Worm (Caenorhabditis elegans) whole organism, L4 larva: ENCODE results near the gene F17E9.2.
"Not testable (repeated sequence)": the region's sequence is repeated elsewhere in the genome, so short reads cannot be mapped to it uniquely, and the experiment has no call there.

Experiments
- F44E2.7 ChIP-seq: fragments of 200-800 bp; sonication (Bioruptor generic); IDR thresholded peaks from 2 replicates; pipeline ENCODE4 v2.1.2; 2022; ENCODE audit warnings: missing genetic modification characterization, missing compliant biosample characterization
- T20F7.1 ChIP-seq: fragments of 200-800 bp; sonication (Bioruptor generic); optimal IDR thresholded peaks from 2 replicates; lab custom pipeline; 2018; ENCODE audit warnings: mild to moderate bottlenecking, missing genetic modification characterization, missing compliant biosample characterization
- Y75B8A.6 ChIP-seq: fragments of 200-800 bp; sonication (Bioruptor generic); IDR thresholded peaks from 2 replicates; pipeline ENCODE4 v1.3.6; 2022; ENCODE audit warnings: missing genetic modification reagents, missing genetic modification characterization, missing compliant biosample characterization
- ZK337.2 ChIP-seq: fragments of 200-800 bp; sonication (Bioruptor generic); IDR thresholded peaks from 2 replicates; pipeline ENCODE4 v1.3.6; 2022; ENCODE audit warnings: missing genetic modification reagents, missing genetic modification characterization, missing compliant biosample characterization
- aha-1 ChIP-seq: fragments of 150-350 bp; peaks from one replicate; lab custom pipeline; 2014; ENCODE audit warnings: missing biosample characterization, missing genetic modification characterization
- ceh-82 ChIP-seq: sonication (generic microtip); optimal IDR thresholded peaks from 2 replicates; lab custom pipeline; 2017; ENCODE audit warnings: missing biosample characterization, missing genetic modification characterization
- ces-1 ChIP-seq: fragments of 150-350 bp; sonication (generic microtip); optimal IDR thresholded peaks from 4 replicates; lab custom pipeline; 2014; ENCODE audit warnings: missing biosample characterization, missing genetic modification reagents, missing genetic modification characterization
- ctbp-1 ChIP-seq: fragments of 200-800 bp; sonication (Bioruptor generic); IDR thresholded peaks from 2 replicates; pipeline ENCODE4 v1.3.6; 2022; ENCODE audit warnings: missing genetic modification reagents, missing genetic modification characterization, missing compliant biosample characterization
- daf-16 ChIP-seq, 3 experiments: sonication (generic microtip); optimal IDR thresholded peaks; 2 replicates each; lab custom pipeline; 2016 to 2017; ENCODE audit warnings: missing genetic modification characterization in 3 of 3, missing genetic modification reagents in 3 of 3, mild to moderate bottlenecking in 2 of 3, missing compliant biosample characterization in 2 of 3, missing biosample characterization in 1 of 3, moderate library complexity in 1 of 3
- daf-8 ChIP-seq: fragments of 200-800 bp; sonication (Bioruptor generic); IDR thresholded peaks from 2 replicates; pipeline ENCODE4 v1.3.6; 2022; ENCODE audit warnings: missing genetic modification characterization, missing compliant biosample characterization
- dmd-9 ChIP-seq: fragments of 200-800 bp; sonication (Bioruptor generic); IDR thresholded peaks from 2 replicates; pipeline ENCODE4 v1.3.6; 2022; ENCODE audit warnings: missing genetic modification reagents, missing genetic modification characterization, missing compliant biosample characterization
- egl-43 ChIP-seq: fragments of 200-800 bp; sonication (Bioruptor generic); IDR thresholded peaks from 2 replicates; pipeline ENCODE4 v1.3.6; 2022; ENCODE audit warnings: missing genetic modification reagents, missing genetic modification characterization, missing compliant biosample characterization
- fos-1 ChIP-seq: fragments of 150-350 bp; optimal IDR thresholded peaks from 2 replicates; lab custom pipeline; 2014; ENCODE audit warnings: missing biosample characterization, missing genetic modification characterization
- jun-1 ChIP-seq: fragments of 150-350 bp; optimal IDR thresholded peaks from 2 replicates; lab custom pipeline; 2014; ENCODE audit warnings: missing biosample characterization, missing genetic modification reagents, missing genetic modification characterization
- lir-3 ChIP-seq: sonication (generic microtip); optimal IDR thresholded peaks from 2 replicates; lab custom pipeline; 2016; ENCODE audit warnings: mild to moderate bottlenecking, missing genetic modification characterization, missing compliant biosample characterization
- madf-5 ChIP-seq, 2 experiments: fragments of 200-800 bp; sonication (Bioruptor generic); IDR thresholded peaks; 2 replicates each; pipeline ENCODE4 v1.3.6; 2022; ENCODE audit warnings: missing compliant biosample characterization in 2 of 2, missing genetic modification characterization in 2 of 2
- madf-9 ChIP-seq: fragments of 200-800 bp; sonication (Bioruptor generic); conservative IDR thresholded peaks from 2 replicates; pipeline ENCODE4 v1.3.6; 2022; ENCODE audit warnings: missing genetic modification reagents, missing genetic modification characterization, missing compliant biosample characterization
- mdl-1 ChIP-seq, 2 experiments: fragments of 150-350 bp in 1 of 2; sonication (generic microtip) in 1 of 2; optimal IDR thresholded peaks; 2 replicates each; lab custom pipeline; 2014 to 2017; ENCODE audit warnings: missing biosample characterization in 2 of 2, missing genetic modification characterization in 2 of 2
- mdt-29 ChIP-seq: fragments of 200-800 bp; sonication (Bioruptor generic); IDR thresholded peaks from 2 replicates; pipeline ENCODE4 v1.3.6; 2022; ENCODE audit warnings: missing genetic modification reagents, missing genetic modification characterization, missing compliant biosample characterization
- mep-1 ChIP-seq: fragments of 150-350 bp; sonication (generic microtip); optimal IDR thresholded peaks from 3 replicates; lab custom pipeline; 2014; ENCODE audit warnings: missing biosample characterization, missing genetic modification characterization
- mxl-2 ChIP-seq: fragments of 200-800 bp; sonication (Bioruptor generic); conservative IDR thresholded peaks from 2 replicates; pipeline ENCODE4 v1.3.6; 2022; ENCODE audit warnings: missing genetic modification reagents, missing genetic modification characterization, missing compliant biosample characterization
- mxl-3 ChIP-seq: fragments of 200-800 bp; sonication (Bioruptor generic); optimal IDR thresholded peaks from 2 replicates; lab custom pipeline; 2018; ENCODE audit warnings: mild to moderate bottlenecking, missing genetic modification characterization, missing compliant biosample characterization
- nhr-102 ChIP-seq: sonication (generic microtip); optimal IDR thresholded peaks from 2 replicates; lab custom pipeline; 2016; ENCODE audit warnings: mild to moderate bottlenecking, missing genetic modification characterization, moderate library complexity, missing compliant biosample characterization
- nhr-111 ChIP-seq: fragments of 200-800 bp; sonication (Bioruptor generic); optimal IDR thresholded peaks from 2 replicates; lab custom pipeline; 2018; ENCODE audit warnings: mild to moderate bottlenecking, missing genetic modification characterization, missing compliant biosample characterization
- nhr-237 ChIP-seq: sonication (generic microtip); optimal IDR thresholded peaks from 2 replicates; lab custom pipeline; 2017; ENCODE audit warnings: missing biosample characterization, missing genetic modification characterization
- nhr-25 ChIP-seq: sonication (generic microtip); optimal IDR thresholded peaks from 2 replicates; lab custom pipeline; 2017; ENCODE audit warnings: missing genetic modification characterization, mild to moderate bottlenecking, missing compliant biosample characterization, antibody characterized with exemption, moderate library complexity, borderline replicate concordance; ENCODE audit not compliant: insufficient read depth
- nhr-42 ChIP-seq: fragments of 200-800 bp; sonication (Bioruptor generic); IDR thresholded peaks from 2 replicates; pipeline ENCODE4 v1.3.6; 2022; ENCODE audit warnings: missing genetic modification characterization, missing compliant biosample characterization
- nhr-48 ChIP-seq: sonication (generic microtip); optimal IDR thresholded peaks from 2 replicates; lab custom pipeline; 2016; ENCODE audit warnings: mild to moderate bottlenecking, missing genetic modification characterization, missing compliant biosample characterization
- sdz-12 ChIP-seq: fragments of 200-800 bp; sonication (Bioruptor generic); optimal IDR thresholded peaks from 2 replicates; lab custom pipeline; 2018; ENCODE audit warnings: mild to moderate bottlenecking, missing genetic modification characterization, missing compliant biosample characterization
- set-16 ChIP-seq: fragments of 200-800 bp; sonication (Bioruptor generic); IDR thresholded peaks from 2 replicates; pipeline ENCODE4 v1.3.6; 2022; ENCODE audit warnings: missing genetic modification reagents, missing genetic modification characterization, missing compliant biosample characterization
- skn-1 ChIP-seq: fragments of 150-350 bp; optimal IDR thresholded peaks from 2 replicates; lab custom pipeline; 2014; ENCODE audit warnings: missing biosample characterization, missing genetic modification characterization
- snpc-4 ChIP-seq: fragments of 150-350 bp; optimal IDR thresholded peaks from 2 replicates; lab custom pipeline; 2014; ENCODE audit warnings: missing biosample characterization, missing genetic modification characterization
- unc-130 ChIP-seq: sonication (generic microtip); optimal IDR thresholded peaks from 2 replicates; lab custom pipeline; 2016; ENCODE audit warnings: missing genetic modification reagents, missing genetic modification characterization, missing compliant biosample characterization
- unc-62 ChIP-seq, 3 experiments: fragments of 150-350 bp in 1 of 3; sonication (generic microtip); optimal IDR thresholded peaks in 2 of 3; peaks in 1 of 3; 1 replicate in 1 of 3; 2 replicates in 2 of 3; lab custom pipeline; 2014 to 2017; ENCODE audit warnings: missing biosample characterization in 3 of 3, missing genetic modification characterization in 3 of 3, missing genetic modification reagents in 3 of 3, missing genotype in 1 of 3
- vab-7 ChIP-seq: fragments of 200-800 bp; sonication (Bioruptor generic); IDR thresholded peaks from 2 replicates; pipeline ENCODE4 v1.3.6; 2022; ENCODE audit warnings: missing genetic modification reagents, missing genetic modification characterization, missing compliant biosample characterization
- zag-1 ChIP-seq: fragments of 150-350 bp; optimal IDR thresholded peaks from 2 replicates; lab custom pipeline; 2014; ENCODE audit warnings: missing biosample characterization, missing genetic modification characterization
- ztf-11 ChIP-seq: fragments of 150-350 bp; optimal IDR thresholded peaks from 2 replicates; lab custom pipeline; 2014; ENCODE audit warnings: missing biosample characterization, missing genetic modification characterization

F17E9.2 gene

ce11 chrIV:8385662-8386061 is 30.0 kb downstream of the F17E9.2 start:
- TF ChIP-seq Y75B8A.6 (GFP tag; lab: Robert Waterston, UW): no peak
- TF ChIP-seq sdz-12 (GFP tag; lab: Kevin White, UChicago): no peak
- peak in 1 of 2 experiments; percentile 15 for TF ChIP-seq unc-62 (GFP tag; optimal IDR thresholded peaks at IDR 0.05 in 1 of 2; lab: Kevin White, UChicago)
- TF ChIP-seq unc-62 (tag; optimal IDR thresholded peaks at IDR 0.05; lab: Kevin White, UChicago): no peak
- TF ChIP-seq jun-1: no peak
- no peak for TF ChIP-seq mdl-1 (tag; optimal IDR thresholded peaks at IDR 0.05; lab: Kevin White, UChicago)
- TF ChIP-seq nhr-102 (tag; lab: Kevin White, UChicago): no peak
- TF ChIP-seq set-16 (GFP tag; lab: Robert Waterston, UW): no peak
- no peak for TF ChIP-seq ZK337.2 (GFP tag; lab: Robert Waterston, UW)
- no peak for TF ChIP-seq snpc-4
- TF ChIP-seq ces-1 (GFP tag; lab: Kevin White, UChicago): peak; percentile 90
- TF ChIP-seq T20F7.1 (GFP tag; lab: Kevin White, UChicago): no peak
- no peak for TF ChIP-seq dmd-9 (GFP tag; lab: Robert Waterston, UW)
- TF ChIP-seq daf-16 (GFP tag; optimal IDR thresholded peaks at IDR 0.05; lab: Kevin White, UChicago): no peak
- TF ChIP-seq daf-16 (tag; optimal IDR thresholded peaks at IDR 0.05; lab: Kevin White, UChicago): no peak
- no peak for TF ChIP-seq daf-8 (GFP tag; lab: Robert Waterston, UW)
- TF ChIP-seq ztf-11 (tag; lab: Kevin White, UChicago): no peak
- no peak for TF ChIP-seq ceh-82
- TF ChIP-seq mep-1: no peak
- TF ChIP-seq aha-1 (tag; lab: Kevin White, UChicago): peak; percentile 4
- TF ChIP-seq unc-130 (GFP tag; lab: Kevin White, UChicago): no peak
- TF ChIP-seq zag-1 (tag; lab: Kevin White, UChicago): no peak

ce11 chrIV:8389139-8389538 is 33.4 kb downstream of the F17E9.2 start, which contains the start of gene D2096.10:
Gene D2096.10 (minus strand): TSS chrIV:8389239.
- TF ChIP-seq mdl-1 (tag; optimal IDR thresholded peaks at IDR 0.05; lab: Kevin White, UChicago); madf-9; nhr-48: not testable (repeated sequence)

ce11 chrIV:8394105-8394504 is 38.4 kb downstream of the F17E9.2 start, which contains the start of gene D2096.11:
Gene D2096.11 (minus strand): TSS chrIV:8394205.
- TF ChIP-seq nhr-237 (no peak), lir-3 (tag; lab: Kevin White, UChicago) (no peak), aha-1 (tag; lab: Kevin White, UChicago) (peak; percentile 33), F44E2.7 (GFP tag; lab: Robert Waterston, UW) (no peak), madf-5 (GFP tag; IDR thresholded peaks at IDR 0.05; lab: Robert Waterston, UW) (no peak)

- TF ChIP-seq nhr-42 (GFP tag; lab: Robert Waterston, UW): no peak
- TF ChIP-seq aha-1 (tag; lab: Kevin White, UChicago): peak; percentile 40
- no peak for TF ChIP-seq vab-7 (GFP tag; lab: Robert Waterston, UW)
- no peak for TF ChIP-seq daf-8 (GFP tag; lab: Robert Waterston, UW)
- no peak for TF ChIP-seq nhr-111 (GFP tag; lab: Kevin White, UChicago)
- TF ChIP-seq ctbp-1 (GFP tag; lab: Robert Waterston, UW): no peak
Observed at ce11 chrIV:8396348-8396747, 40.7 kb downstream of the F17E9.2 start, which contains the start of gene timm-17B.2. Gene timm-17B.2 (plus strand): TSS chrIV:8396648.

ce11 chrIV:8397814-8398213 is 42.1 kb downstream of the F17E9.2 start:
- no peak for TF ChIP-seq daf-8 (GFP tag; lab: Robert Waterston, UW)
- TF ChIP-seq sdz-12 (GFP tag; lab: Kevin White, UChicago): no peak
- TF ChIP-seq madf-9: no peak
- TF ChIP-seq nhr-25 (tag; lab: Kevin White, UChicago): no peak
- no peak for TF ChIP-seq skn-1 (tag; lab: Kevin White, UChicago)
- TF ChIP-seq mdt-29 (GFP tag; lab: Robert Waterston, UW): no peak
- TF ChIP-seq madf-5 (GFP tag; IDR thresholded peaks at IDR 0.05; lab: Robert Waterston, UW): no peak
- TF ChIP-seq mxl-2: no peak
- TF ChIP-seq fos-1 (tag; lab: Kevin White, UChicago): no peak
- no peak for TF ChIP-seq unc-130 (GFP tag; lab: Kevin White, UChicago)
- no peak for TF ChIP-seq mxl-3 (GFP tag; lab: Kevin White, UChicago)
- no peak for TF ChIP-seq nhr-48
- no peak for TF ChIP-seq egl-43 (GFP tag; lab: Robert Waterston, UW)
